Worm (Caenorhabditis elegans): ENCODE data around the gene ugt-55.
A peak's percentile ranks its signal among the peaks of the same experiment; 100 is the strongest.

Gene ugt-55

DNA sequence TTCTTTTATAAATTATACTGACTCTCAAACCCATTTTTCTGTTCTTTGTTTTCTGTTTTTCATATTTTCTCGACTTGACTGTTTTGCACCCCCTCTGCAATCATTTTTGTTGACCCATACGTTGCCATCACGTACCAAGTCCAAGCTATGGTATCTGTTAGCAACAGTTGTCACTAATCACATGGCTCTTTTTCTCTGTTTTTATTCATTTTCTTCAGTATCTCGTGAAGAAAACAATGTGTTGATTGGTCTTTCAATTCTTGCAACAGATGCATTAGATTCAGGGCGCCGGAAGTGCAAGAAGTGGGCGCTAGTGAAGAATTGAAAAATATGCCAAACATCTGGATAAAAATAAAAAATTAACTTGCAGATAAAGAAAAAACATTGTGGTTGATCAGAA, 21.0 kb upstream of the ugt-55 start (continued):
- TF ChIP-seq lin-13 (GFP tag; optimal IDR thresholded peaks at IDR 0.05) (no peak), irx-1 (tag; optimal IDR thresholded peaks at IDR 0.05) (no peak), fkh-10 (GFP tag; optimal IDR thresholded peaks at IDR 0.05) (no peak), mep-1 (tag; optimal IDR thresholded peaks at IDR 0.05) (no peak), C04F5.9 (tag; optimal IDR thresholded peaks at IDR 0.05) (no peak), Y116A8C.19 (tag; optimal IDR thresholded peaks at IDR 0.05; ENCODE audit: borderline replicate concordance) (no peak), ama-1 (optimal IDR thresholded peaks at IDR 0.05) (no peak), dsc-1 (tag; optimal IDR thresholded peaks at IDR 0.05) (peak; percentile 33), C16A3.4 (tag; optimal IDR thresholded peaks at IDR 0.05) (no peak), hpl-2 (GFP tag; optimal IDR thresholded peaks at IDR 0.05) (no peak), lin-15B (tag; optimal IDR thresholded peaks at IDR 0.05) (no peak), aha-1 (tag; optimal IDR thresholded peaks at IDR 0.05) (no peak), swsn-7 (tag; optimal IDR thresholded peaks at IDR 0.05) (no peak), elt-2 (tag; optimal IDR thresholded peaks at IDR 0.05) (no peak), blmp-1 (tag; optimal IDR thresholded peaks at IDR 0.05) (no peak), skn-1 (tag; optimal IDR thresholded peaks at IDR 0.05) (no peak), efl-1 (optimal IDR thresholded peaks at IDR 0.05) (no peak), efl-1 (GFP tag; optimal IDR thresholded peaks at IDR 0.05 in 1 of 2) (no peak), nhr-12 (tag; optimal IDR thresholded peaks at IDR 0.05) (no peak), pqm-1 (tag; optimal IDR thresholded peaks at IDR 0.05) (no peak), zip-4 (GFP tag; optimal IDR thresholded peaks at IDR 0.05) (no peak), sox-4 (tag; optimal IDR thresholded peaks at IDR 0.05) (no peak), ceh-8 (GFP tag; optimal IDR thresholded peaks at IDR 0.05) (no peak), ztf-11 (tag; optimal IDR thresholded peaks at IDR 0.05) (no peak), lsy-2 (tag; optimal IDR thresholded peaks at IDR 0.05) (peak; percentile 32 to 60), nhr-28 (tag; optimal IDR thresholded peaks at IDR 0.05) (no peak), mef-2 (tag; optimal IDR thresholded peaks at IDR 0.05) (no peak), ces-1 (GFP tag; optimal IDR thresholded peaks at IDR 0.05) (no peak), unc-86 (tag; optimal IDR thresholded peaks at IDR 0.05) (no peak), lir-3 (tag; optimal IDR thresholded peaks at IDR 0.05; ENCODE audit: poor library complexity) (no peak), fkh-8 (tag; optimal IDR thresholded peaks at IDR 0.05) (no peak), pag-3 (tag; optimal IDR thresholded peaks at IDR 0.05; ENCODE audit: borderline replicate concordance, insufficient read depth) (peak; percentile 66), C34B4.2 (tag; optimal IDR thresholded peaks at IDR 0.05) (no peak)

DNA sequence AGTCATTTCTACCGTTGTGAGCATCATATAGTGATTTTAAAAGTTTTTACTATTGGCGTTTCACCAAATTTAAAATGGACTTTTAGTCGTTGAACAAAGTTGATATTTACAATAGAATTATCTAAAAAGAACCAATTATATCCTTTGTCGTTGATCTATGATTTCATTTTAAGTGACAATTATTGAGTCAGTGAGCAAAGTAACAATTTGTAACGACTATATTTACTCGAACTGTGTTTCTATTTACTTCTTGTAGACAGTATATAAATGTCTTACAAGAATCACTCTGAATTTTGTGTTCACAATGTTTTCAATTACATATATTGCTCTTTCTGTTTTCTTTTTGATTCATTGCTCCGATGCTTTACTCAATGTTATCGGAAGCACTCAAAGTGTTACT, 15.4 kb upstream of the ugt-55 start, which contains the start of gene ttr-22:
Gene ttr-22, plus strand, starts transcription at position 301 of the 400 bp plus-strand sequence.
- TF ChIP-seq pax-3 (tag; optimal IDR thresholded peaks at IDR 0.05) (no peak), egl-13 (tag; optimal IDR thresholded peaks at IDR 0.05) (no peak), lin-15B (tag; optimal IDR thresholded peaks at IDR 0.05) (no peak), unc-30 (tag; optimal IDR thresholded peaks at IDR 0.05) (no peak), unc-130 (tag; optimal IDR thresholded peaks at IDR 0.05) (no peak), grh-1 (GFP tag; IDR thresholded peaks at IDR 0.05) (no peak), blmp-1 (tag; optimal IDR thresholded peaks at IDR 0.05) (no peak), hpl-2 (GFP tag; optimal IDR thresholded peaks at IDR 0.05) (no peak)

DNA sequence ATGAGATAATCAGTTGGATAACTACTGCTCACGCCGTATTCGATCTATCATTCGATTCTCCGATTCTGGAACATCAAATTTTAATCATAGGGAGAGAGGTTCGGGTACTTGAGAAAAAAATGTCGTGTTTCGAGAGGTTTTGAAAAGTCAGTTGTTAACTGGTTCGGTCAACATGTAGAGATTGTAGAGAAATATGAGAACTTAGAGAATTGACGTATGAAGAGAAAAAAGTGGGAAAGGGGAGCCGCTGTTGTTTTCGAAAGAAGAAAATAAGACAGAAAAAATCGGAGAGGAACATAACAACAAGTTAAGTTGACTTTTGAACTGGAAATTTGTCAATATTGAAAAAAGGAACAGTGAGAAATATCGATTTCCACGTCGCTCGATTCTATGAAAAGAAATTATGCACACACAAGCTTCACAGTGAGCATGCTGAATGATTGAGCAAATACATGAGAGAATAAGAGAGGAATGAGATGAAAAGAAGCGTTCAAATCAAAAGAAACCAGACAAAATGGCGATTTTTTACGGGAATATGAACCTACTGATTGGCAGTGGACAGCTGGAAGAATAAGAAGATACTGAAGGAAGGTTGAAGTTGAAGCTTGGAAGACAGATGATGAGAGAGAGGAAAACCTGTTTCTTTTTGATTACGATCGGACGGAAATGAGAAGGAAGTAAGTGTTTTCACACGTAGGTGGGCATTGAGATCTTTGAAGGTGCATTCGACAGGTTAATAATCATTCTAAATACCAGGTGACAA, 11.3 kb upstream of the ugt-55 start, which contains the start of the genes T04H1.13, slfl-5 and rad-50:
Gene T04H1.13, minus strand, starts transcription at position 51 of the 763 bp plus-strand sequence.
Gene slfl-5, minus strand, starts transcription at position 65 of the 763 bp plus-strand sequence.
Gene rad-50, plus strand, starts transcription at position 667 of the 763 bp plus-strand sequence.
- TF ChIP-seq ceh-82 (tag; optimal IDR thresholded peaks at IDR 0.05) (no peak), ceh-8 (GFP tag; optimal IDR thresholded peaks at IDR 0.05) (no peak), rnt-1 (tag; optimal IDR thresholded peaks at IDR 0.05) (peak; percentile 10), nhr-12 (tag; optimal IDR thresholded peaks at IDR 0.05) (no peak), zag-1 (tag; optimal IDR thresholded peaks at IDR 0.05) (no peak), sox-4 (tag; optimal IDR thresholded peaks at IDR 0.05) (no peak), lsy-2 (tag; optimal IDR thresholded peaks at IDR 0.05) (peak in 1 of 2 experiments; percentile 18), ceh-63 (GFP tag; optimal IDR thresholded peaks at IDR 0.05) (no peak), aha-1 (tag; optimal IDR thresholded peaks at IDR 0.05) (no peak), egl-27 (tag; optimal IDR thresholded peaks at IDR 0.05) (no peak), efl-3 (GFP tag; optimal IDR thresholded peaks at IDR 0.05) (no peak), lin-35 (GFP tag; optimal IDR thresholded peaks at IDR 0.05) (no peak), irx-1 (tag; optimal IDR thresholded peaks at IDR 0.05) (no peak), lin-14 (GFP tag; optimal IDR thresholded peaks at IDR 0.05) (peak; percentile 68), dpl-1 (GFP tag; optimal IDR thresholded peaks at IDR 0.05) (peak in 1 of 3 experiments; percentile 8), efl-1 (optimal IDR thresholded peaks at IDR 0.05) (peak in 1 of 2 experiments; percentile 6), efl-1 (GFP tag; optimal IDR thresholded peaks at IDR 0.05 in 1 of 2) (peak in 1 of 2 experiments; percentile 30), nhr-71 (tag; optimal IDR thresholded peaks at IDR 0.05) (peak; percentile 36), unc-130 (tag; optimal IDR thresholded peaks at IDR 0.05) (no peak), blmp-1 (tag; optimal IDR thresholded peaks at IDR 0.05) (peak; percentile 38)
